Fruit fly (Drosophila melanogaster) whole organism, embryonic: Measurements from ENCODE around the gene CG14400.

Experiments used
- Atf-2 ChIP-seq: fragments of 200-800 bp; sonication (Bioruptor generic); optimal IDR thresholded peaks from 2 replicates; lab custom pipeline; 2016; ENCODE audit warnings: missing biosample characterization, missing genetic modification characterization
- B-H2 ChIP-seq: fragments of 200-800 bp; sonication (Bioruptor generic); optimal IDR thresholded peaks from 2 replicates; lab custom pipeline; 2018; ENCODE audit warnings: missing biosample characterization, mild to moderate bottlenecking, missing genetic modification characterization
- CG1024 ChIP-seq: fragments of 200-800 bp; sonication (Bioruptor generic); IDR thresholded peaks from 2 replicates; pipeline ENCODE4 v1.3.6; 2022; ENCODE audit warnings: missing biosample characterization, missing genetic modification characterization
- CG10366 ChIP-seq: fragments of 200-800 bp; sonication (Bioruptor generic); IDR thresholded peaks from 2 replicates; pipeline ENCODE4 v1.3.6; 2022; ENCODE audit warnings: missing biosample characterization, missing genetic modification characterization
- CG10462 ChIP-seq: fragments of 200-800 bp; sonication (Bioruptor generic); optimal IDR thresholded peaks from 2 replicates; lab custom pipeline; 2016; ENCODE audit warnings: missing biosample characterization, missing genetic modification characterization
- CG10543 ChIP-seq: fragments of 200-800 bp; sonication (Bioruptor generic); optimal IDR thresholded peaks from 3 replicates; lab custom pipeline; 2017; ENCODE audit warnings: missing biosample characterization, mild to moderate bottlenecking, missing genetic modification characterization, moderate library complexity
- CG10565 ChIP-seq: fragments of 200-800 bp; sonication (Bioruptor generic); optimal IDR thresholded peaks from 3 replicates; lab custom pipeline; 2016; ENCODE audit warnings: missing biosample characterization, mild to moderate bottlenecking, missing genetic modification characterization
- CG10959 ChIP-seq: fragments of 200-800 bp; sonication (Bioruptor generic); IDR thresholded peaks from 2 replicates; pipeline ENCODE4 v1.3.6; 2022; ENCODE audit warnings: missing biosample characterization, missing genetic modification characterization
- CG12659 ChIP-seq: fragments of 200-800 bp; sonication (Bioruptor generic); optimal IDR thresholded peaks from 3 replicates; lab custom pipeline; 2017; ENCODE audit warnings: mild to moderate bottlenecking, missing biosample characterization, missing genetic modification reagents, missing genetic modification characterization
- CG13296 ChIP-seq: fragments of 200-800 bp; sonication (Bioruptor generic); optimal IDR thresholded peaks from 3 replicates; lab custom pipeline; 2018; ENCODE audit warnings: missing biosample characterization, mild to moderate bottlenecking, missing genetic modification characterization
- CG13775 ChIP-seq: fragments of 200-800 bp; sonication (Bioruptor generic); optimal IDR thresholded peaks from 3 replicates; lab custom pipeline; 2017; ENCODE audit warnings: missing biosample characterization, mild to moderate bottlenecking, missing genetic modification characterization
- CG14710 ChIP-seq: fragments of 200-800 bp; sonication (Bioruptor generic); optimal IDR thresholded peaks from 3 replicates; lab custom pipeline; 2019; ENCODE audit warnings: missing biosample characterization, mild to moderate bottlenecking, missing genetic modification characterization, moderate library complexity
- CG15269 ChIP-seq: fragments of 200-800 bp; sonication (Bioruptor generic); optimal IDR thresholded peaks from 2 replicates; lab custom pipeline; 2018; ENCODE audit warnings: missing biosample characterization, mild to moderate bottlenecking, missing genetic modification characterization, moderate library complexity
- CG1529 ChIP-seq: fragments of 200-800 bp; sonication (Bioruptor generic); optimal IDR thresholded peaks from 3 replicates; lab custom pipeline; 2018; ENCODE audit warnings: missing biosample characterization, missing genetic modification characterization
- CG31365 ChIP-seq: fragments of 200-800 bp; sonication (Bioruptor generic); optimal IDR thresholded peaks from 2 replicates; lab custom pipeline; 2018; ENCODE audit warnings: missing biosample characterization, mild to moderate bottlenecking, missing genetic modification characterization
- CG32532 ChIP-seq: fragments of 200-800 bp; sonication (Bioruptor generic); IDR thresholded peaks from 2 replicates; pipeline ENCODE4 v1.3.6; 2022; ENCODE audit warnings: missing biosample characterization, missing genetic modification characterization
- CG32767 ChIP-seq: fragments of 200-800 bp; sonication (Bioruptor generic); IDR thresholded peaks from 2 replicates; pipeline ENCODE4 v1.3.6; 2022; ENCODE audit warnings: missing biosample characterization, missing genetic modification characterization
- CG3281 ChIP-seq: fragments of 200-800 bp; sonication (Bioruptor generic); optimal IDR thresholded peaks from 3 replicates; lab custom pipeline; 2017; ENCODE audit warnings: missing biosample characterization, mild to moderate bottlenecking, missing genetic modification characterization
- CG33557 ChIP-seq: fragments of 200-800 bp; sonication (Bioruptor generic); optimal IDR thresholded peaks from 2 replicates; lab custom pipeline; 2019; ENCODE audit warnings: missing biosample characterization, mild to moderate bottlenecking, missing genetic modification characterization, moderate library complexity
- CG3838 ChIP-seq: fragments of 200-800 bp; sonication (Bioruptor generic); optimal IDR thresholded peaks from 3 replicates; lab custom pipeline; 2016; ENCODE audit warnings: missing biosample characterization, missing genetic modification characterization
- CG4707 ChIP-seq: fragments of 200-800 bp; sonication (Bioruptor generic); optimal IDR thresholded peaks from 2 replicates; lab custom pipeline; 2018; ENCODE audit warnings: missing biosample characterization, mild to moderate bottlenecking, missing genetic modification characterization, moderate library complexity
- CG7839 ChIP-seq: fragments of 200-800 bp; sonication (Bioruptor generic); optimal IDR thresholded peaks from 3 replicates; lab custom pipeline; 2018; ENCODE audit warnings: missing biosample characterization, mild to moderate bottlenecking, missing genetic modification characterization, moderate library complexity
- CG8089 ChIP-seq: fragments of 200-800 bp; sonication (Bioruptor generic); optimal IDR thresholded peaks from 3 replicates; lab custom pipeline; 2016; ENCODE audit warnings: missing biosample characterization, missing genetic modification characterization
- CoRest ChIP-seq: fragments of 200-800 bp; sonication (Bioruptor generic); optimal IDR thresholded peaks from 3 replicates; lab custom pipeline; 2018; ENCODE audit warnings: missing biosample characterization, mild to moderate bottlenecking, missing genetic modification characterization, moderate library complexity
- Eip74EF ChIP-seq, 2 experiments: fragments of 200-800 bp in 1 of 2; fragments of >200 bp in 1 of 2; sonication (Bioruptor generic) in 1 of 2; optimal IDR thresholded peaks; 2 replicates each; lab custom pipeline; 2017 to 2019; ENCODE audit warnings: missing biosample characterization in 2 of 2, missing genetic modification characterization in 2 of 2, mild to moderate bottlenecking in 1 of 2, moderate library complexity in 1 of 2
- Fer1 ChIP-seq: fragments of 200-800 bp; sonication (Bioruptor generic); optimal IDR thresholded peaks from 2 replicates; lab custom pipeline; 2017; ENCODE audit warnings: missing biosample characterization, mild to moderate bottlenecking, missing genetic modification characterization
- HHEX ChIP-seq: fragments of 200-800 bp; sonication (Bioruptor generic); optimal IDR thresholded peaks from 3 replicates; lab custom pipeline; 2017; ENCODE audit warnings: missing biosample characterization, mild to moderate bottlenecking, missing genetic modification characterization, missing genetic modification reagents
- Hmr ChIP-seq: fragments of 200-800 bp; sonication (Bioruptor generic); optimal IDR thresholded peaks from 3 replicates; lab custom pipeline; 2017; ENCODE audit warnings: mild to moderate bottlenecking, missing biosample characterization, missing genetic modification reagents, missing genetic modification characterization
- Jarid2 ChIP-seq: fragments of 200-800 bp; sonication (Bioruptor generic); optimal IDR thresholded peaks from 3 replicates; lab custom pipeline; 2017; ENCODE audit warnings: mild to moderate bottlenecking, missing biosample characterization, missing genetic modification reagents, missing genetic modification characterization
- Kr ChIP-seq: fragments of 200-800 bp; sonication (Bioruptor generic); optimal IDR thresholded peaks from 2 replicates; lab custom pipeline; 2017; ENCODE audit warnings: missing biosample characterization, mild to moderate bottlenecking, missing genetic modification characterization
- Mrtf ChIP-seq: fragments of 200-800 bp; sonication (Bioruptor generic); IDR thresholded peaks from 3 replicates; pipeline ENCODE4 v1.3.6; 2022; ENCODE audit warnings: missing biosample characterization, missing genetic modification characterization
- Pdp1 ChIP-seq, 2 experiments: fragments of 200-800 bp; sonication (Bioruptor generic); optimal IDR thresholded peaks; 3 replicates each; lab custom pipeline; 2016; ENCODE audit warnings: missing biosample characterization in 2 of 2, missing genetic modification characterization in 2 of 2, mild to moderate bottlenecking in 1 of 2, moderate library complexity in 1 of 2
- Ravus ChIP-seq: fragments of 200-800 bp; sonication (Bioruptor generic); IDR thresholded peaks from 2 replicates; pipeline ENCODE4 v1.3.6; 2022; ENCODE audit warnings: missing biosample characterization, missing genetic modification characterization
- Stat92E ChIP-seq, 3 experiments: fragments of >200 bp in 2 of 3; fragments of 200-800 bp in 1 of 3; sonication (Bioruptor generic) in 1 of 3; optimal IDR thresholded peaks; 2 replicates each; lab custom pipeline; 2017 to 2019; ENCODE audit warnings: missing biosample characterization in 3 of 3, missing genetic modification characterization in 3 of 3, mild to moderate bottlenecking in 1 of 3, moderate library complexity in 1 of 3
- Xbp1 ChIP-seq: fragments of 200-800 bp; sonication (Bioruptor generic); optimal IDR thresholded peaks from 3 replicates; lab custom pipeline; 2016; ENCODE audit warnings: missing biosample characterization, mild to moderate bottlenecking, missing genetic modification characterization
- amos ChIP-seq: fragments of 200-800 bp; sonication (Bioruptor generic); IDR thresholded peaks from 2 replicates; pipeline ENCODE4 v1.3.6; 2022; ENCODE audit warnings: missing biosample characterization, missing genetic modification characterization; ENCODE audit not compliant: partially characterized antibody
- az2 ChIP-seq: fragments of 200-800 bp; sonication (Bioruptor generic); optimal IDR thresholded peaks from 3 replicates; lab custom pipeline; 2016; ENCODE audit warnings: missing biosample characterization, missing genetic modification characterization
- cad ChIP-seq: fragments of >200 bp; optimal IDR thresholded peaks from 2 replicates; lab custom pipeline; 2017; ENCODE audit warnings: missing biosample characterization, missing genetic modification characterization
- gsb-n ChIP-seq: fragments of 200-800 bp; sonication (Bioruptor generic); optimal IDR thresholded peaks from 3 replicates; lab custom pipeline; 2018; ENCODE audit warnings: missing biosample characterization, mild to moderate bottlenecking, missing genetic modification characterization
- ind ChIP-seq: fragments of 200-800 bp; sonication (Bioruptor generic); optimal IDR thresholded peaks from 3 replicates; lab custom pipeline; 2016; ENCODE audit warnings: missing biosample characterization, missing genetic modification characterization
- mam ChIP-seq: fragments of 200-800 bp; sonication (Bioruptor generic); optimal IDR thresholded peaks from 3 replicates; lab custom pipeline; 2016; ENCODE audit warnings: missing biosample characterization, missing genetic modification characterization
- nerfin-2 ChIP-seq: fragments of 200-800 bp; sonication (Bioruptor generic); IDR thresholded peaks from 2 replicates; pipeline ENCODE4 v1.3.6; 2022; ENCODE audit warnings: missing biosample characterization, missing genetic modification characterization; ENCODE audit not compliant: partially characterized antibody
- p53 ChIP-seq: fragments of 200-800 bp; sonication (Bioruptor generic); optimal IDR thresholded peaks from 2 replicates; lab custom pipeline; 2016; ENCODE audit warnings: missing biosample characterization, missing genetic modification characterization
- pan ChIP-seq, 4 experiments: fragments of >200 bp in 3 of 4; fragments of 200-800 bp in 1 of 4; sonication (Bioruptor generic) in 1 of 4; optimal IDR thresholded peaks in 3 of 4; IDR thresholded peaks in 1 of 4; 2 replicates each; pipeline versions ENCODE4 v1.3.6 to Lab custom; 2017 to 2022; ENCODE audit warnings: missing biosample characterization in 2 of 4, missing genetic modification characterization in 2 of 4, mixed read lengths in 1 of 4
- sim ChIP-seq: fragments of 200-800 bp; sonication (Bioruptor generic); IDR thresholded peaks from 2 replicates; pipeline ENCODE4 v1.3.6; 2022; ENCODE audit warnings: missing biosample characterization, missing genetic modification characterization
- stc ChIP-seq: fragments of 200-800 bp; sonication (Bioruptor generic); IDR thresholded peaks from 2 replicates; pipeline ENCODE4 v1.3.6; 2022; ENCODE audit warnings: missing biosample characterization, missing genetic modification characterization
- usp ChIP-seq: fragments of >200 bp; optimal IDR thresholded peaks from 2 replicates; lab custom pipeline; 2017; ENCODE audit warnings: missing biosample characterization, missing genetic modification characterization
- z ChIP-seq: fragments of 200-800 bp; sonication (Bioruptor generic); IDR thresholded peaks from 3 replicates; pipeline ENCODE4 v1.3.6; 2022; ENCODE audit warnings: missing biosample characterization, missing genetic modification characterization

Gene CG14400

DNA sequence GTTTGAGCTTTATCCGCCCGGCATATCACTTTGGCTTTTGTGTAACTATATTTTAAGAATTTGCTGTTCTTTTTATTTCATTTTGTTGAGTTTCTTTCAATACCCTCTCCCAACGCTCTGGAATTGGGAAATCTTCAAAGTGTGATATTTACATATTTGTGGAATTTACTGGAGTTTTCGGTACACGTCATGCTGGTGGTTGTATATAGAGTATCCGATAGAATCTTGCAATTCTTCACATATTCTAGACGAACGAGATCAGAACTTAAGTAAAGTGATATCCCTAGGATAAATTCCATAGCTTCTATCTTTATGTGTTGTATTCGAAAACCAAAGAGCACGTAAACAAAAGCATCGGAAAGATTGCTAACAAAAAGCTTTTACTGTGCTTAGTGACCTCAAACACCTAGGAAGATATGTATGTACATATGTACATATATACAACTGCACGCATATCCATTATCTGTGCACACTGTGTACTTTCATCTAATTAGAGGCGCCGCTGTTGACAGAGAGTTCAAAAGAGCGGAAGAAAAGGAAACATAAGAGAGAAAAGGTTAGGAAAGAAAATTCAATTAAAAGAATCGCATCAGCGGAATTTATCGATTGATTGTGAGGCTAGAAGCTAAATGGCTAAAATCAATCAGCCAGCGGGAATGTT lies 39.1 kb upstream of the CG14400 start (continued):
- no peak for TF ChIP-seq Jarid2 (GFP tag; lab: Kevin White, UChicago)
- TF ChIP-seq amos = no peak
- TF ChIP-seq HHEX (GFP tag; lab: Kevin White, UChicago) = peak; percentile 69
- peak; percentile 52 for TF ChIP-seq CG1529 (GFP tag; lab: Kevin White, UChicago)
- TF ChIP-seq Pdp1 (GFP tag; optimal IDR thresholded peaks at IDR 0.05; lab: Kevin White, UChicago) = no peak
- no peak for TF ChIP-seq CG10366 (GFP tag; lab: Robert Waterston, UW)
- TF ChIP-seq CG4707 (GFP tag; lab: Kevin White, UChicago) = peak; percentile 89
- no peak for TF ChIP-seq nerfin-2 (GFP tag; lab: Robert Waterston, UW)
- TF ChIP-seq Xbp1 (GFP tag; lab: Kevin White, UChicago) = no peak
- no peak for TF ChIP-seq pan (optimal IDR thresholded peaks at IDR 0.05; lab: Kevin White, UChicago)
- peak in 1 of 2 experiments; percentile 13 for TF ChIP-seq pan (GFP tag; optimal IDR thresholded peaks at IDR 0.05 in 1 of 2, IDR thresholded peaks at IDR 0.05 in 1 of 2)
- peak; percentile 11 for TF ChIP-seq gsb-n
- no peak; the same call in 1 of the 2 replicates for TF ChIP-seq CG1024 (GFP tag; lab: Robert Waterston, UW)
- no peak for TF ChIP-seq CG32532 (GFP tag; lab: Robert Waterston, UW)
- peak; percentile 19 for TF ChIP-seq Hmr (GFP tag; lab: Kevin White, UChicago)
- TF ChIP-seq CG31365 (tag; lab: Kevin White, UChicago) = peak; percentile 43
- TF ChIP-seq CG12659 (GFP tag; lab: Kevin White, UChicago) = no peak
- no peak for TF ChIP-seq ind
- TF ChIP-seq CG15269 (tag; lab: Kevin White, UChicago) = peak; percentile 32
- peak; percentile 17 for TF ChIP-seq CG3838
- no peak for TF ChIP-seq mam (GFP tag; lab: Kevin White, UChicago)
- no peak for TF ChIP-seq Mrtf
- TF ChIP-seq CG10543 = peak; percentile 40
- TF ChIP-seq CG3281 (GFP tag; lab: Kevin White, UChicago) = no peak
- no peak for TF ChIP-seq p53 (GFP tag; lab: Kevin White, UChicago)
- peak in 1 of 2 experiments; percentile 42 for TF ChIP-seq Eip74EF (GFP tag; optimal IDR thresholded peaks at IDR 0.05; lab: Kevin White, UChicago)
- no peak for TF ChIP-seq CG10565
- no peak for TF ChIP-seq Kr (GFP tag; lab: Kevin White, UChicago)
- peak; percentile 62 for TF ChIP-seq CG13296
- TF ChIP-seq Atf-2 (GFP tag; lab: Kevin White, UChicago) = no peak
- peak; percentile 19; the same call in 1 of the 2 replicates for TF ChIP-seq CG32767
- no peak for TF ChIP-seq cad (GFP tag; lab: Kevin White, UChicago)
- peak; percentile 46 for TF ChIP-seq Fer1
- peak; percentile 40 for TF ChIP-seq CG14710 (tag; lab: Kevin White, UChicago)
- TF ChIP-seq sim (GFP tag; lab: Robert Waterston, UW) = no peak
- TF ChIP-seq CG10462 (GFP tag; lab: Kevin White, UChicago) = no peak
- TF ChIP-seq CoRest (tag; lab: Kevin White, UChicago) = no peak
- TF ChIP-seq Ravus (GFP tag; lab: Robert Waterston, UW) = no peak
- TF ChIP-seq CG8089 = peak; percentile 46
- TF ChIP-seq Stat92E (GFP tag; optimal IDR thresholded peaks at IDR 0.05; lab: Kevin White, UChicago) = no peak
- peak; percentile 74 for TF ChIP-seq stc (GFP tag; lab: Robert Waterston, UW)
- no peak for TF ChIP-seq az2
- peak; percentile 2 for TF ChIP-seq B-H2
- TF ChIP-seq z (GFP tag; lab: Robert Waterston, UW) = no peak
- no peak for TF ChIP-seq CG7839 (tag; lab: Kevin White, UChicago)
- no peak for TF ChIP-seq CG13775 (GFP tag; lab: Kevin White, UChicago)
- no peak for TF ChIP-seq usp (GFP tag; lab: Kevin White, UChicago)
- peak; percentile 54 for TF ChIP-seq CG33557 (GFP tag; lab: Kevin White, UChicago)
- TF ChIP-seq CG10959 (GFP tag; lab: Robert Waterston, UW) = no peak
